Worm (Caenorhabditis elegans): ENCODE measurements around the gene irld-27.
"Not testable (repeated sequence)": the region's sequence is repeated elsewhere in the genome, so short reads cannot be mapped to it uniquely, and the experiment has no call there.

Gene irld-27

ce11 chrII:3332039-3332438 lies at the start of gene irld-27:
TSS of gene irld-27 (plus strand) at chrII:3332339.
- no peak for TF ChIP-seq tab-1 (GFP tag; IDR thresholded peaks at IDR 0.05)
- no peak for TF ChIP-seq ztf-23 (GFP tag; IDR thresholded peaks at IDR 0.05)
- TF ChIP-seq ztf-29 (GFP tag; IDR thresholded peaks at IDR 0.05): no peak
- TF ChIP-seq med-1 (GFP tag; optimal IDR thresholded peaks at IDR 0.05; ENCODE audit: insufficient read depth): no peak

ce11 chrII:3282353-3282752 lies 49.8 kb upstream of the irld-27 start, which contains the start of gene nep-13:
TSS of gene nep-13 (plus strand) at chrII:3282653.
- no peak for TF ChIP-seq ztf-29 (GFP tag; IDR thresholded peaks at IDR 0.05)
- TF ChIP-seq T22C8.4 (GFP tag; IDR thresholded peaks at IDR 0.05): no peak
- TF ChIP-seq ref-1 (GFP tag; conservative IDR thresholded peaks at IDR 0.05): no peak
- TF ChIP-seq ztf-23 (GFP tag; IDR thresholded peaks at IDR 0.05): no peak
- no peak for TF ChIP-seq tab-1 (GFP tag; IDR thresholded peaks at IDR 0.05)
- TF ChIP-seq cog-1 (tag; optimal IDR thresholded peaks at IDR 0.05): no peak
- TF ChIP-seq flt-1 (GFP tag; IDR thresholded peaks at IDR 0.05): no peak
- TF ChIP-seq klf-2 (GFP tag; conservative IDR thresholded peaks at IDR 0.05): no peak
- TF ChIP-seq med-1 (GFP tag; optimal IDR thresholded peaks at IDR 0.05; ENCODE audit: insufficient read depth): no peak

- TF ChIP-seq ztf-23 (GFP tag; IDR thresholded peaks at IDR 0.05) (no peak), med-1 (GFP tag; optimal IDR thresholded peaks at IDR 0.05; ENCODE audit: insufficient read depth) (no peak), klf-2 (GFP tag; conservative IDR thresholded peaks at IDR 0.05) (no peak), flt-1 (GFP tag; IDR thresholded peaks at IDR 0.05) (no peak)
Measured at ce11 chrII:3284558-3284957, 47.6 kb upstream of the irld-27 start, which contains the start of gene scl-15. TSS of gene scl-15 (minus strand) at chrII:3284658.

- TF ChIP-seq med-1 (GFP tag; optimal IDR thresholded peaks at IDR 0.05; ENCODE audit: insufficient read depth): no peak
- TF ChIP-seq ztf-29 (GFP tag; IDR thresholded peaks at IDR 0.05): no peak
- TF ChIP-seq cog-1 (tag; optimal IDR thresholded peaks at IDR 0.05): no peak
- no peak for TF ChIP-seq klf-2 (GFP tag; conservative IDR thresholded peaks at IDR 0.05)
- no peak for TF ChIP-seq T22C8.4 (GFP tag; IDR thresholded peaks at IDR 0.05)
- TF ChIP-seq ztf-23 (GFP tag; IDR thresholded peaks at IDR 0.05): no peak
- no peak for TF ChIP-seq tab-1 (GFP tag; IDR thresholded peaks at IDR 0.05)
- no peak for TF ChIP-seq ref-1 (GFP tag; conservative IDR thresholded peaks at IDR 0.05)
Measured at ce11 chrII:3287073-3287472, 45.1 kb upstream of the irld-27 start, which contains the start of gene sri-63. TSS of gene sri-63 (plus strand) at chrII:3287373.

ce11 chrII:3290544-3290943 lies 41.6 kb upstream of the irld-27 start, which contains the start of gene F39E9.14:
TSS of gene F39E9.14 (minus strand) at chrII:3290644.
- not testable (repeated sequence) for TF ChIP-seq ref-1 (GFP tag; conservative IDR thresholded peaks at IDR 0.05); tab-1 (GFP tag; IDR thresholded peaks at IDR 0.05); ztf-29 (GFP tag; IDR thresholded peaks at IDR 0.05)

ce11 chrII:3295193-3295592 lies 36.9 kb upstream of the irld-27 start, which contains the start of gene btb-17:
TSS of gene btb-17 (plus strand) at chrII:3295405.
- no peak for TF ChIP-seq ztf-29 (GFP tag; IDR thresholded peaks at IDR 0.05)
- TF ChIP-seq ref-1 (GFP tag; conservative IDR thresholded peaks at IDR 0.05): no peak
- TF ChIP-seq tab-1 (GFP tag; IDR thresholded peaks at IDR 0.05): no peak
- TF ChIP-seq med-1 (GFP tag; optimal IDR thresholded peaks at IDR 0.05; ENCODE audit: insufficient read depth): no peak
- TF ChIP-seq flt-1 (GFP tag; IDR thresholded peaks at IDR 0.05): no peak
- TF ChIP-seq ztf-23 (GFP tag; IDR thresholded peaks at IDR 0.05): no peak
- no peak for TF ChIP-seq cog-1 (tag; optimal IDR thresholded peaks at IDR 0.05)
- no peak for TF ChIP-seq T22C8.4 (GFP tag; IDR thresholded peaks at IDR 0.05)
- no peak for TF ChIP-seq klf-2 (GFP tag; conservative IDR thresholded peaks at IDR 0.05)

ce11 chrII:3296644-3297043 lies 35.5 kb upstream of the irld-27 start, which contains the start of gene btb-16:
TSS of gene btb-16 (plus strand) at chrII:3296883.
- TF ChIP-seq med-1 (GFP tag; optimal IDR thresholded peaks at IDR 0.05; ENCODE audit: insufficient read depth) (no peak), flt-1 (GFP tag; IDR thresholded peaks at IDR 0.05) (no peak), tab-1 (GFP tag; IDR thresholded peaks at IDR 0.05) (no peak), cog-1 (tag; optimal IDR thresholded peaks at IDR 0.05) (no peak), ztf-23 (GFP tag; IDR thresholded peaks at IDR 0.05) (no peak), T22C8.4 (GFP tag; IDR thresholded peaks at IDR 0.05) (no peak), ref-1 (GFP tag; conservative IDR thresholded peaks at IDR 0.05) (no peak), klf-2 (GFP tag; conservative IDR thresholded peaks at IDR 0.05) (no peak), ztf-29 (GFP tag; IDR thresholded peaks at IDR 0.05) (no peak)

- no peak for TF ChIP-seq klf-2 (GFP tag; conservative IDR thresholded peaks at IDR 0.05)
- TF ChIP-seq med-1 (GFP tag; optimal IDR thresholded peaks at IDR 0.05; ENCODE audit: insufficient read depth): no peak
- no peak for TF ChIP-seq ref-1 (GFP tag; conservative IDR thresholded peaks at IDR 0.05)
- TF ChIP-seq cog-1 (tag; optimal IDR thresholded peaks at IDR 0.05): no peak
- no peak for TF ChIP-seq ztf-23 (GFP tag; IDR thresholded peaks at IDR 0.05)
- TF ChIP-seq tab-1 (GFP tag; IDR thresholded peaks at IDR 0.05): no peak
Measured at ce11 chrII:3297914-3298313, 34.2 kb upstream of the irld-27 start, which contains the start of gene btb-18. TSS of gene btb-18 (plus strand) at chrII:3298214.

ce11 chrII:3299457-3299856 lies 32.7 kb upstream of the irld-27 start, which contains the start of gene btb-22:
TSS of gene btb-22 (plus strand) at chrII:3299757.
- TF ChIP-seq klf-2 (GFP tag; conservative IDR thresholded peaks at IDR 0.05) (no peak), ztf-29 (GFP tag; IDR thresholded peaks at IDR 0.05) (no peak), med-1 (GFP tag; optimal IDR thresholded peaks at IDR 0.05; ENCODE audit: insufficient read depth) (no peak), cog-1 (tag; optimal IDR thresholded peaks at IDR 0.05) (no peak), T22C8.4 (GFP tag; IDR thresholded peaks at IDR 0.05) (no peak), ref-1 (GFP tag; conservative IDR thresholded peaks at IDR 0.05) (no peak), tab-1 (GFP tag; IDR thresholded peaks at IDR 0.05) (no peak), ztf-23 (GFP tag; IDR thresholded peaks at IDR 0.05) (no peak), flt-1 (GFP tag; IDR thresholded peaks at IDR 0.05) (no peak)

ce11 chrII:3303582-3303981 lies 28.6 kb upstream of the irld-27 start:
- no peak for TF ChIP-seq ztf-23 (GFP tag; IDR thresholded peaks at IDR 0.05)
- no peak for TF ChIP-seq tab-1 (GFP tag; IDR thresholded peaks at IDR 0.05)
- no peak for TF ChIP-seq flt-1 (GFP tag; IDR thresholded peaks at IDR 0.05)
- no peak for TF ChIP-seq med-1 (GFP tag; optimal IDR thresholded peaks at IDR 0.05; ENCODE audit: insufficient read depth)
- no peak for TF ChIP-seq ref-1 (GFP tag; conservative IDR thresholded peaks at IDR 0.05)
- TF ChIP-seq klf-2 (GFP tag; conservative IDR thresholded peaks at IDR 0.05): no peak
- peak; percentile 12 for TF ChIP-seq cog-1 (tag; optimal IDR thresholded peaks at IDR 0.05)
- peak; percentile 32; the same call in 1 of the 2 replicates for TF ChIP-seq T22C8.4 (GFP tag; IDR thresholded peaks at IDR 0.05)
- TF ChIP-seq ztf-29 (GFP tag; IDR thresholded peaks at IDR 0.05): no peak
